Worm (Caenorhabditis elegans): Measurements from ENCODE around the gene dlc-5.
A peak's percentile ranks its signal among the peaks of the same experiment; 100 is the strongest.

DNA sequence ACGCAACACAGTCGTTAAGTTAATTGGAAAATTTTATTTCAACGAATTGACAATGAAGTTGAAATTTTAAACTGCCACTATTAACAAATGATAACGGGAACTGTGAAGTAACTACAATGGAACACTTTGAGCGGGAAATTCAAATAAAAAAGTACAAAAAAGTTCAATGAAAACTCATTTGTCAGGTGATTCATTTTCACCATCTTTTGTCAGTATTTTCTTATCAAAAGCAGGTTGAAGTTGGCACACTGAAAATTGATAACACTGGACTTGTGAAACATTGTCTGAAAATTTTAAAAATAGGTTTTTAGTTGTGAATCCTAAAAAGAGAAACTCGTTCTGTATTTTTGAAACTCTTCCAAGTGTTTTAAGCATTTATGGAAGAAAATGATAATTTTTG is 4.6 kb upstream of the dlc-5 start:
- TF ChIP-seq nhr-25 (tag; optimal IDR thresholded peaks at IDR 0.05), result no peak
- peak; percentile 79 for TF ChIP-seq elt-2 (tag; optimal IDR thresholded peaks at IDR 0.05)
- TF ChIP-seq aly-2 (tag; optimal IDR thresholded peaks at IDR 0.05), result no peak
- no peak for TF ChIP-seq unc-62 (GFP tag; optimal IDR thresholded peaks at IDR 0.05)
- TF ChIP-seq pha-4 (tag; optimal IDR thresholded peaks at IDR 0.05), result peak; percentile 36
- no peak for TF ChIP-seq lin-39 (tag; optimal IDR thresholded peaks at IDR 0.05)
- TF ChIP-seq snpc-4 (tag; optimal IDR thresholded peaks at IDR 0.05), result no peak
- no peak for TF ChIP-seq nhr-28 (tag; optimal IDR thresholded peaks at IDR 0.05)
- no peak for TF ChIP-seq ceh-82 (tag; optimal IDR thresholded peaks at IDR 0.05)
- no peak for TF ChIP-seq nhr-23 (tag; optimal IDR thresholded peaks at IDR 0.05)
- TF ChIP-seq nhr-237 (tag; optimal IDR thresholded peaks at IDR 0.05), result no peak
- no peak for TF ChIP-seq nhr-76 (tag; optimal IDR thresholded peaks at IDR 0.05)
- TF ChIP-seq nfya-1 (tag; optimal IDR thresholded peaks at IDR 0.05; ENCODE audit: insufficient read depth), result no peak
